Worm (Caenorhabditis elegans) whole organism, young adult: Measurements from ENCODE around the gene srbc-16.

Source experiments
- let-526 ChIP-seq: fragments of 200-800 bp; sonication (Bioruptor generic); IDR thresholded peaks from 2 replicates; pipeline ENCODE4 v1.3.6; 2022; ENCODE audit warnings: missing genetic modification reagents, missing genetic modification characterization, missing compliant biosample characterization
- nhr-90 ChIP-seq: sonication (generic microtip); optimal IDR thresholded peaks from 2 replicates; lab custom pipeline; 2016; ENCODE audit warnings: missing genotype, mild to moderate bottlenecking, missing genetic modification characterization, missing compliant biosample characterization
- snpc-4 ChIP-seq, 5 experiments: fragments of 150-350 bp in 1 of 5; sonication (generic microtip) in 4 of 5; optimal IDR thresholded peaks; 2 replicates each; lab custom pipeline; 2014 to 2018; ENCODE audit warnings: missing genetic modification characterization in 5 of 5, missing biosample characterization in 3 of 5, antibody characterized with exemption in 2 of 5, mild to moderate bottlenecking in 2 of 5, missing compliant biosample characterization in 2 of 5, missing genotype in 2 of 5, moderate library complexity in 2 of 5, missing genetic modification reagents in 1 of 5

ce11 chrV:2192117-2192516 lies 10.3 kb downstream of the srbc-16 start, which contains the start of gene nhr-13:
- TF ChIP-seq nhr-90 (no peak), snpc-4 (GFP tag; optimal IDR thresholded peaks at IDR 0.05; lab: Kevin White, UChicago) (no peak), snpc-4 (tag; optimal IDR thresholded peaks at IDR 0.05; lab: Kevin White, UChicago) (no peak), let-526 (GFP tag; lab: Robert Waterston, UW) (no peak)
